Worm (Caenorhabditis elegans) whole organism, mixed stage, embryonic: ENCODE data around the gene K03B4.2.

Experiments used
- ceh-39 ChIP-seq: fragments of 150-350 bp; optimal IDR thresholded peaks from 2 replicates; lab custom pipeline; 2014; ENCODE audit warnings: missing biosample characterization, missing genetic modification characterization
- snpc-4 ChIP-seq: fragments of 150-350 bp; optimal IDR thresholded peaks from 2 replicates; lab custom pipeline; 2014; ENCODE audit warnings: missing biosample characterization, missing genetic modification characterization
- sptf-1 ChIP-seq: sonication (generic microtip); optimal IDR thresholded peaks from 2 replicates; lab custom pipeline; 2017; ENCODE audit warnings: mild to moderate bottlenecking, missing genetic modification characterization, moderate library complexity, missing compliant biosample characterization
- unc-120 ChIP-seq: sonication (generic microtip); optimal IDR thresholded peaks from 2 replicates; lab custom pipeline; 2017; ENCODE audit warnings: missing genetic modification characterization, missing compliant biosample characterization; ENCODE audit not compliant: poor library complexity, severe bottlenecking
- unc-62 ChIP-seq: fragments of 150-350 bp; optimal IDR thresholded peaks from 2 replicates; lab custom pipeline; 2014; ENCODE audit warnings: missing biosample characterization, missing genetic modification reagents, missing genetic modification characterization

DNA sequence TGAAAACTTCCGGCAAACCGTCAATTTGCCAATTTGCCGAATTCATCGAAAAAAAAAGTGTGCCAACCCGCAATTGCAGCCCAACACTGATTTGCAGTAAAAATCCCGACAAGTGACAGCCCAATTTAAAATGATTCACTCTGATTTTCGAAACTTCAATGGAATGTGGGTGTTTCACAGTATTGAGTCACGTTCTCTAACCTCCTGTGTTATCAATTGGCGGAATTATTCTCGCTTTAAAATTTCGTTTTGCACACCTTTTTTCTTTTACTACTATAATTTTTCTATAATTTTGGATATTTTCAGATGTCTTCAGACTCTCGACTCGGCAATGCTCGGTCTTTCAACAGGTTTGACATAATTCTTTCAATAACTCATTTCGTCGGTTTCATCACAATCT lies 34.5 kb downstream of the K03B4.2 start, which contains the start of gene F39G3.5:
- TF ChIP-seq snpc-4 (tag; lab: Kevin White, UChicago) (no peak), sptf-1 (tag; lab: Kevin White, UChicago) (no peak), ceh-39 (tag; lab: Kevin White, UChicago) (no peak), unc-120 (tag; lab: Kevin White, UChicago) (no peak), unc-62 (GFP tag; lab: Kevin White, UChicago) (no peak)
